Fruit fly (Drosophila melanogaster) whole organism, embryonic: ENCODE data around the gene phtm.

Experiments used
- Asciz ChIP-seq: fragments of 200-800 bp; sonication (Bioruptor generic); optimal IDR thresholded peaks from 2 replicates; lab custom pipeline; 2017; ENCODE audit warnings: missing biosample characterization, mild to moderate bottlenecking, missing genetic modification characterization, missing genetic modification reagents
- B-H1 ChIP-seq: fragments of 200-800 bp; sonication (Bioruptor generic); IDR thresholded peaks from 3 replicates; pipeline ENCODE4 v1.3.6; 2022; ENCODE audit warnings: missing biosample characterization, missing genetic modification characterization
- BEAF-32 ChIP-seq: fragments of 200-800 bp; sonication (Bioruptor generic); optimal IDR thresholded peaks from 3 replicates; lab custom pipeline; 2017; ENCODE audit warnings: missing biosample characterization, missing genetic modification characterization, mild to moderate bottlenecking, moderate library complexity, missing genetic modification reagents
- CG10209 ChIP-seq: fragments of 200-800 bp; sonication (Bioruptor generic); optimal IDR thresholded peaks from 3 replicates; lab custom pipeline; 2017; ENCODE audit warnings: missing biosample characterization, mild to moderate bottlenecking, missing genetic modification characterization, missing genetic modification reagents
- CG10274 ChIP-seq: fragments of 200-800 bp; sonication (Bioruptor generic); optimal IDR thresholded peaks from 3 replicates; lab custom pipeline; 2017; ENCODE audit warnings: missing biosample characterization, mild to moderate bottlenecking, missing genetic modification characterization
- CG12391 ChIP-seq: fragments of 200-800 bp; sonication (Bioruptor generic); optimal IDR thresholded peaks from 3 replicates; lab custom pipeline; 2018; ENCODE audit warnings: missing biosample characterization, mild to moderate bottlenecking, missing genetic modification characterization, moderate library complexity
- CG12942 ChIP-seq: fragments of 200-800 bp; sonication (Bioruptor generic); optimal IDR thresholded peaks from 3 replicates; lab custom pipeline; 2016; ENCODE audit warnings: missing biosample characterization, missing genetic modification characterization
- CG13424 ChIP-seq: fragments of 200-800 bp; sonication (Bioruptor generic); optimal IDR thresholded peaks from 2 replicates; lab custom pipeline; 2019; ENCODE audit warnings: missing biosample characterization, mild to moderate bottlenecking, missing genetic modification characterization, moderate library complexity
- CG14014 ChIP-seq: fragments of 200-800 bp; sonication (Bioruptor generic); IDR thresholded peaks from 2 replicates; pipeline ENCODE4 v1.3.6; 2022; ENCODE audit warnings: missing biosample characterization, missing genetic modification characterization
- CG15269 ChIP-seq: fragments of 200-800 bp; sonication (Bioruptor generic); optimal IDR thresholded peaks from 2 replicates; lab custom pipeline; 2018; ENCODE audit warnings: missing biosample characterization, mild to moderate bottlenecking, missing genetic modification characterization, moderate library complexity
- CG1602 ChIP-seq: fragments of 200-800 bp; sonication (Bioruptor generic); optimal IDR thresholded peaks from 3 replicates; lab custom pipeline; 2016; ENCODE audit warnings: missing biosample characterization, missing genetic modification characterization
- CG16779 ChIP-seq: fragments of 200-800 bp; sonication (Bioruptor generic); IDR thresholded peaks from 2 replicates; pipeline ENCODE4 v1.3.6; 2022; ENCODE audit warnings: missing biosample characterization, missing genetic modification characterization
- CG17186 ChIP-seq: fragments of 200-800 bp; sonication (Bioruptor generic); optimal IDR thresholded peaks from 3 replicates; lab custom pipeline; 2017; ENCODE audit warnings: missing biosample characterization, missing genetic modification reagents, missing genetic modification characterization
- CG17802 ChIP-seq: fragments of 200-800 bp; sonication (Bioruptor generic); optimal IDR thresholded peaks from 2 replicates; lab custom pipeline; 2018; ENCODE audit warnings: missing biosample characterization, mild to moderate bottlenecking, missing genetic modification characterization, moderate library complexity
- CG30020 ChIP-seq: fragments of 200-800 bp; optimal IDR thresholded peaks from 2 replicates; lab custom pipeline; 2019; ENCODE audit warnings: missing biosample characterization, mild to moderate bottlenecking, missing genetic modification characterization, moderate library complexity
- CG31224 ChIP-seq: fragments of 200-800 bp; sonication (Bioruptor generic); IDR thresholded peaks from 2 replicates; pipeline ENCODE4 v1.3.6; 2022; ENCODE audit warnings: missing biosample characterization, missing genetic modification characterization
- CG31441 ChIP-seq: fragments of 200-800 bp; sonication (Bioruptor generic); IDR thresholded peaks from 2 replicates; pipeline ENCODE4 v1.3.6; 2022; ENCODE audit warnings: missing biosample characterization, missing genetic modification characterization
- CG4282 ChIP-seq: fragments of 200-800 bp; sonication (Bioruptor generic); optimal IDR thresholded peaks from 2 replicates; lab custom pipeline; 2016; ENCODE audit warnings: missing biosample characterization, missing genetic modification characterization
- CG4404 ChIP-seq: fragments of 200-800 bp; sonication (Bioruptor generic); IDR thresholded peaks from 2 replicates; pipeline ENCODE4 v1.3.6; 2022; ENCODE audit warnings: missing biosample characterization, missing genetic modification characterization
- CG6175 ChIP-seq: fragments of 200-800 bp; sonication (Bioruptor generic); IDR thresholded peaks from 3 replicates; pipeline ENCODE4 v1.3.6; 2022; ENCODE audit warnings: missing biosample characterization, missing genetic modification characterization
- CG6683 ChIP-seq: fragments of 200-800 bp; sonication (Bioruptor generic); optimal IDR thresholded peaks from 2 replicates; lab custom pipeline; 2017; ENCODE audit warnings: missing biosample characterization, mild to moderate bottlenecking, missing genetic modification characterization, missing genetic modification reagents
- CG6689 ChIP-seq: fragments of 200-800 bp; sonication (Bioruptor generic); IDR thresholded peaks from 2 replicates; pipeline ENCODE4 v1.3.6; 2022; ENCODE audit warnings: missing biosample characterization, missing genetic modification characterization
- Dek ChIP-seq: fragments of 200-800 bp; sonication (Bioruptor generic); optimal IDR thresholded peaks from 3 replicates; lab custom pipeline; 2019; ENCODE audit warnings: missing biosample characterization, mild to moderate bottlenecking, missing genetic modification characterization, moderate library complexity
- Elba2 ChIP-seq: fragments of 200-800 bp; sonication (Bioruptor generic); optimal IDR thresholded peaks from 3 replicates; lab custom pipeline; 2016; ENCODE audit warnings: missing biosample characterization, missing genetic modification characterization
- Gsc ChIP-seq: fragments of 200-800 bp; sonication (Bioruptor generic); IDR thresholded peaks from 2 replicates; pipeline ENCODE4 v1.3.6; 2022; ENCODE audit warnings: missing biosample characterization, missing genetic modification characterization
- Lim3 ChIP-seq: fragments of 200-800 bp; sonication (Bioruptor generic); IDR thresholded peaks from 2 replicates; pipeline ENCODE4 v1.3.6; 2022; ENCODE audit warnings: missing biosample characterization, missing genetic modification characterization
- Mad ChIP-seq: fragments of 200-800 bp; sonication (Bioruptor generic); optimal IDR thresholded peaks from 2 replicates; lab custom pipeline; 2016; ENCODE audit warnings: missing biosample characterization, missing genetic modification characterization
- Max ChIP-seq: fragments of 200-800 bp; sonication (Bioruptor generic); optimal IDR thresholded peaks from 2 replicates; lab custom pipeline; 2016; ENCODE audit warnings: missing biosample characterization, mild to moderate bottlenecking, missing genetic modification characterization
- Mes4 ChIP-seq: fragments of 200-800 bp; sonication (Bioruptor generic); optimal IDR thresholded peaks from 2 replicates; lab custom pipeline; 2016; ENCODE audit warnings: missing biosample characterization, missing genetic modification characterization
- Mrtf ChIP-seq: fragments of 200-800 bp; sonication (Bioruptor generic); IDR thresholded peaks from 3 replicates; pipeline ENCODE4 v1.3.6; 2022; ENCODE audit warnings: missing biosample characterization, missing genetic modification characterization
- Oli ChIP-seq: fragments of 200-800 bp; sonication (Bioruptor generic); optimal IDR thresholded peaks from 2 replicates; lab custom pipeline; 2018; ENCODE audit warnings: missing biosample characterization, mild to moderate bottlenecking, missing genetic modification characterization, moderate library complexity
- Ptx1 ChIP-seq: fragments of 200-800 bp; sonication (Bioruptor generic); IDR thresholded peaks from 2 replicates; pipeline ENCODE4 v1.3.6; 2022; ENCODE audit warnings: missing biosample characterization, missing genetic modification characterization
- Sox102F ChIP-seq: fragments of 200-800 bp; sonication (Bioruptor generic); optimal IDR thresholded peaks from 2 replicates; lab custom pipeline; 2018; ENCODE audit warnings: missing biosample characterization, mild to moderate bottlenecking, missing genetic modification characterization, moderate library complexity
- Stat92E ChIP-seq, 3 experiments: fragments of >200 bp in 2 of 3; fragments of 200-800 bp in 1 of 3; sonication (Bioruptor generic) in 1 of 3; optimal IDR thresholded peaks; 2 replicates each; lab custom pipeline; 2017 to 2019; ENCODE audit warnings: missing biosample characterization in 3 of 3, missing genetic modification characterization in 3 of 3, mild to moderate bottlenecking in 1 of 3, moderate library complexity in 1 of 3
- bbx ChIP-seq: fragments of 200-800 bp; sonication (Bioruptor generic); IDR thresholded peaks from 2 replicates; pipeline ENCODE4 v1.3.6; 2022; ENCODE audit warnings: missing biosample characterization, missing genetic modification characterization; ENCODE audit not compliant: partially characterized antibody
- cg ChIP-seq: fragments of 200-800 bp; sonication (Bioruptor generic); optimal IDR thresholded peaks from 3 replicates; lab custom pipeline; 2019; ENCODE audit warnings: missing biosample characterization, mild to moderate bottlenecking, missing genetic modification characterization, moderate library complexity
- chn ChIP-seq: fragments of 200-800 bp; sonication (Bioruptor generic); optimal IDR thresholded peaks from 2 replicates; lab custom pipeline; 2016; ENCODE audit warnings: missing biosample characterization, missing genetic modification characterization
- disco-r ChIP-seq: fragments of 200-800 bp; sonication (Bioruptor generic); optimal IDR thresholded peaks from 2 replicates; lab custom pipeline; 2016; ENCODE audit warnings: missing biosample characterization, missing genetic modification characterization
- dm ChIP-seq: fragments of 200-800 bp; sonication (Bioruptor generic); optimal IDR thresholded peaks from 3 replicates; lab custom pipeline; 2016; ENCODE audit warnings: missing biosample characterization, missing genetic modification characterization
- gcm2 ChIP-seq: fragments of 200-800 bp; sonication (Bioruptor generic); optimal IDR thresholded peaks from 2 replicates; lab custom pipeline; 2016; ENCODE audit warnings: missing biosample characterization, missing genetic modification characterization
- hbn ChIP-seq: fragments of 200-800 bp; sonication (Bioruptor generic); IDR thresholded peaks from 2 replicates; pipeline ENCODE4 v1.3.6; 2022; ENCODE audit warnings: missing biosample characterization, missing genetic modification characterization; ENCODE audit not compliant: partially characterized antibody
- luna ChIP-seq: fragments of 200-800 bp; sonication (Bioruptor generic); optimal IDR thresholded peaks from 2 replicates; lab custom pipeline; 2016; ENCODE audit warnings: missing biosample characterization, missing genetic modification characterization
- maf-S ChIP-seq: fragments of 200-800 bp; sonication (Bioruptor generic); optimal IDR thresholded peaks from 2 replicates; lab custom pipeline; 2016; ENCODE audit warnings: missing biosample characterization, missing genetic modification characterization
- nmo ChIP-seq: fragments of 200-800 bp; sonication (Bioruptor generic); optimal IDR thresholded peaks from 2 replicates; lab custom pipeline; 2018; ENCODE audit warnings: missing biosample characterization, mild to moderate bottlenecking, missing genetic modification characterization, moderate library complexity
- peb ChIP-seq: fragments of 200-800 bp; sonication (Bioruptor generic); IDR thresholded peaks from 2 replicates; pipeline ENCODE4 v1.3.6; 2022; ENCODE audit warnings: missing biosample characterization, missing genetic modification characterization
- pnt ChIP-seq: fragments of 200-800 bp; sonication (Bioruptor generic); optimal IDR thresholded peaks from 3 replicates; lab custom pipeline; 2016; ENCODE audit warnings: missing biosample characterization, missing genetic modification characterization
- scrt ChIP-seq: fragments of 200-800 bp; sonication (Bioruptor generic); optimal IDR thresholded peaks from 2 replicates; lab custom pipeline; 2018; ENCODE audit warnings: missing biosample characterization, mild to moderate bottlenecking, missing genetic modification characterization, moderate library complexity
- sug ChIP-seq: fragments of 200-800 bp; optimal IDR thresholded peaks from 2 replicates; lab custom pipeline; 2019; ENCODE audit warnings: missing biosample characterization, mild to moderate bottlenecking, missing genetic modification characterization, moderate library complexity
- tll ChIP-seq, 2 experiments: fragments of 200-800 bp in 1 of 2; fragments of >200 bp in 1 of 2; sonication (Bioruptor generic) in 1 of 2; optimal IDR thresholded peaks; 2 replicates each; lab custom pipeline; 2017 to 2019; ENCODE audit warnings: missing biosample characterization in 2 of 2, missing genetic modification characterization in 2 of 2, mild to moderate bottlenecking in 1 of 2, moderate library complexity in 1 of 2
- unpg ChIP-seq: fragments of 200-800 bp; sonication (Bioruptor generic); optimal IDR thresholded peaks from 3 replicates; lab custom pipeline; 2018; ENCODE audit warnings: missing biosample characterization, mild to moderate bottlenecking, missing genetic modification characterization, moderate library complexity

Gene phtm

dm6 chrX:18645720-18646213 lies 39.8 kb upstream of the phtm start (continued):
- no peak for TF ChIP-seq CG17802 (tag; lab: Kevin White, UChicago)
- peak; percentile 60 for TF ChIP-seq unpg
- peak; percentile 68 for TF ChIP-seq Oli (tag; lab: Kevin White, UChicago)
- TF ChIP-seq Asciz (GFP tag; lab: Kevin White, UChicago), result peak; percentile 61
- TF ChIP-seq maf-S (GFP tag; lab: Kevin White, UChicago), result no peak
- TF ChIP-seq CG12391 (tag; lab: Kevin White, UChicago), result peak; percentile 67
- TF ChIP-seq BEAF-32, result no peak
- no peak for TF ChIP-seq CG4282 (GFP tag; lab: Kevin White, UChicago)
- TF ChIP-seq CG17186, result no peak
- peak; percentile 57 for TF ChIP-seq CG10209 (GFP tag; lab: Kevin White, UChicago)
- TF ChIP-seq sug (tag; lab: Kevin White, UChicago), result no peak
- no peak for TF ChIP-seq gcm2
- no peak for TF ChIP-seq CG16779
- TF ChIP-seq CG6689 (GFP tag; lab: Robert Waterston, UW), result peak; percentile 65
- TF ChIP-seq B-H1 (GFP tag; lab: Robert Waterston, UW), result no peak
- TF ChIP-seq Gsc (GFP tag; lab: Robert Waterston, UW), result no peak
- peak; percentile 31 for TF ChIP-seq Dek (tag; lab: Kevin White, UChicago)
- no peak for TF ChIP-seq CG31224 (GFP tag; lab: Robert Waterston, UW)
- TF ChIP-seq CG4404, result peak; percentile 34; the same call in 1 of the 2 replicates
- TF ChIP-seq CG6683 (GFP tag; lab: Kevin White, UChicago), result peak; percentile 3
- peak; percentile 9; the same call in 1 of the 2 replicates for TF ChIP-seq CG14014 (GFP tag; lab: Robert Waterston, UW)
- TF ChIP-seq CG1602 (GFP tag; lab: Kevin White, UChicago), result peak; percentile 50
- TF ChIP-seq hbn, result no peak
- peak; percentile 5 for TF ChIP-seq CG10274 (GFP tag; lab: Kevin White, UChicago)
- TF ChIP-seq cg (GFP tag; lab: Kevin White, UChicago), result no peak
- TF ChIP-seq chn (GFP tag; lab: Kevin White, UChicago), result peak; percentile 61
- TF ChIP-seq CG13424 (tag; lab: Kevin White, UChicago), result peak; percentile 62
- TF ChIP-seq Ptx1 (GFP tag; lab: Robert Waterston, UW), result peak; percentile 67
- TF ChIP-seq CG31441, result peak; percentile 65
- peak; percentile 30 for TF ChIP-seq CG12942 (GFP tag; lab: Kevin White, UChicago)
- TF ChIP-seq dm (GFP tag; lab: Kevin White, UChicago), result peak; percentile 18
- TF ChIP-seq Mad (GFP tag; lab: Kevin White, UChicago), result no peak
- peak; percentile 32 for TF ChIP-seq scrt
- TF ChIP-seq CG30020, result no peak
- no peak for TF ChIP-seq Lim3 (GFP tag; lab: Robert Waterston, UW)
- TF ChIP-seq CG15269, result peak; percentile 66
- peak; percentile 79 for TF ChIP-seq Sox102F (GFP tag; lab: Kevin White, UChicago)
- TF ChIP-seq disco-r (GFP tag; lab: Kevin White, UChicago), result no peak
- peak; percentile 43 for TF ChIP-seq pnt (GFP tag; lab: Kevin White, UChicago)
- TF ChIP-seq Mrtf (GFP tag; lab: Robert Waterston, UW), result 0 out of 3 replicates have a peak, but pooled peaks have one; percentile 45
- TF ChIP-seq nmo (GFP tag; lab: Kevin White, UChicago), result peak; percentile 76
- TF ChIP-seq tll (GFP tag; optimal IDR thresholded peaks at IDR 0.05; lab: Kevin White, UChicago), result no peak
- no peak for TF ChIP-seq peb
- no peak for TF ChIP-seq CG6175 (GFP tag; lab: Robert Waterston, UW)
- peak; percentile 67 for TF ChIP-seq Max (GFP tag; lab: Kevin White, UChicago)
- no peak for TF ChIP-seq Elba2 (GFP tag; lab: Kevin White, UChicago)
- TF ChIP-seq Stat92E (GFP tag; optimal IDR thresholded peaks at IDR 0.05; lab: Kevin White, UChicago), result no peak
- no peak for TF ChIP-seq Mes4 (GFP tag; lab: Kevin White, UChicago)
- no peak for TF ChIP-seq luna (GFP tag; lab: Kevin White, UChicago)
- no peak for TF ChIP-seq bbx (GFP tag; lab: Robert Waterston, UW)
